Fruit fly (Drosophila melanogaster): Measurements from ENCODE around the gene CG42296.
A peak's percentile ranks its signal among the peaks of the same experiment; 100 is the strongest.

Gene CG42296

dm6 chr2L:2008980-2009954, 26.6 kb downstream of the CG42296 start, which contains the start of gene CG4238:
Gene CG4238, plus strand, starts transcription at chr2L:2009859.
- TF ChIP-seq ovo (GFP tag; optimal IDR thresholded peaks at IDR 0.05) (peak; percentile 60), kay (GFP tag; ENCODE audit: borderline replicate concordance) (peak; percentile 68), CG1620 (GFP tag; optimal IDR thresholded peaks at IDR 0.05) (no peak), pad (GFP tag; optimal IDR thresholded peaks at IDR 0.05) (no peak), CG14711 (tag; optimal IDR thresholded peaks at IDR 0.05) (no peak), CG5204 (GFP tag; optimal IDR thresholded peaks at IDR 0.05) (no peak), cic (GFP tag; optimal IDR thresholded peaks at IDR 0.05) (no peak), tj (GFP tag; optimal IDR thresholded peaks at IDR 0.05) (peak; percentile 99), CG12768 (GFP tag; optimal IDR thresholded peaks at IDR 0.05) (no peak), toe (GFP tag; optimal IDR thresholded peaks at IDR 0.05) (no peak), CG33017 (tag; optimal IDR thresholded peaks at IDR 0.05) (no peak), bab1 (GFP tag; optimal IDR thresholded peaks at IDR 0.05) (peak; percentile 83), Mnt (GFP tag; optimal IDR thresholded peaks at IDR 0.05) (peak; percentile 53), Clk (GFP tag; optimal IDR thresholded peaks at IDR 0.05) (no peak), CG11617 (GFP tag; optimal IDR thresholded peaks at IDR 0.05) (no peak)

- no peak for TF ChIP-seq bab1 (GFP tag; optimal IDR thresholded peaks at IDR 0.05)
- TF ChIP-seq CG7045 (GFP tag; optimal IDR thresholded peaks at IDR 0.05) = no peak
- no peak for TF ChIP-seq cnc (optimal IDR thresholded peaks at IDR 0.05)
- no peak for TF ChIP-seq cic (GFP tag; optimal IDR thresholded peaks at IDR 0.05)
- TF ChIP-seq CG11617 (GFP tag; optimal IDR thresholded peaks at IDR 0.05) = no peak
- no peak for TF ChIP-seq CG7101 (tag; optimal IDR thresholded peaks at IDR 0.05)
- no peak for TF ChIP-seq CG14711 (tag; optimal IDR thresholded peaks at IDR 0.05)
- no peak for TF ChIP-seq Hr96 (GFP tag; optimal IDR thresholded peaks at IDR 0.05)
- TF ChIP-seq Clk (GFP tag; optimal IDR thresholded peaks at IDR 0.05) = no peak
- TF ChIP-seq ovo (GFP tag; optimal IDR thresholded peaks at IDR 0.05) = no peak
- TF ChIP-seq CG33017 (tag; optimal IDR thresholded peaks at IDR 0.05) = no peak
- no peak for TF ChIP-seq pad (GFP tag; optimal IDR thresholded peaks at IDR 0.05)
- TF ChIP-seq Mnt (GFP tag; optimal IDR thresholded peaks at IDR 0.05) = no peak
These were observed 27.7 kb downstream of the CG42296 start, which contains the start of gene Nplp4 for dm6 chr2L:2008114-2008513. Gene Nplp4, plus strand, starts transcription at chr2L:2008414.

- TF ChIP-seq CG1620 (GFP tag; optimal IDR thresholded peaks at IDR 0.05) = no peak
- no peak for TF ChIP-seq CG33017 (tag; optimal IDR thresholded peaks at IDR 0.05)
These were observed 28.7 kb downstream of the CG42296 start, which contains the start of gene CG15353 for dm6 chr2L:2007093-2007492. Gene CG15353, minus strand, starts transcription at chr2L:2007193.

- TF ChIP-seq CG33017 (tag; optimal IDR thresholded peaks at IDR 0.05) = no peak
- TF ChIP-seq pad (GFP tag; optimal IDR thresholded peaks at IDR 0.05) = peak; percentile 62
These were observed 29.7 kb downstream of the CG42296 start, which contains the start of gene CG33543 for dm6 chr2L:2006082-2006669. Gene CG33543, minus strand, starts transcription at chr2L:2006313.

- no peak for TF ChIP-seq CG12768 (GFP tag; optimal IDR thresholded peaks at IDR 0.05)
- no peak for TF ChIP-seq CG7101 (tag; optimal IDR thresholded peaks at IDR 0.05)
- TF ChIP-seq CG1620 (GFP tag; optimal IDR thresholded peaks at IDR 0.05) = no peak
- no peak for TF ChIP-seq CG5204 (GFP tag; optimal IDR thresholded peaks at IDR 0.05)
- TF ChIP-seq CG11617 (GFP tag; optimal IDR thresholded peaks at IDR 0.05) = no peak
- no peak for TF ChIP-seq ovo (GFP tag; optimal IDR thresholded peaks at IDR 0.05)
- no peak for TF ChIP-seq Hr96 (GFP tag; optimal IDR thresholded peaks at IDR 0.05)
- no peak for TF ChIP-seq Clk (GFP tag; optimal IDR thresholded peaks at IDR 0.05)
- TF ChIP-seq Mnt (GFP tag; optimal IDR thresholded peaks at IDR 0.05) = no peak
- TF ChIP-seq toe (GFP tag; optimal IDR thresholded peaks at IDR 0.05) = no peak
These were observed 43.8 kb downstream of the CG42296 start, which contains the start of gene Obp22a for dm6 chr2L:1992060-1992459. Gene Obp22a, minus strand, starts transcription at chr2L:1992160.

dm6 chr2L:1989278-1989918, 46.4 kb downstream of the CG42296 start:
- TF ChIP-seq CG33017 (tag; optimal IDR thresholded peaks at IDR 0.05) (no peak), CG12768 (GFP tag; optimal IDR thresholded peaks at IDR 0.05) (no peak), pad (GFP tag; optimal IDR thresholded peaks at IDR 0.05) (no peak), CG7045 (GFP tag; optimal IDR thresholded peaks at IDR 0.05) (no peak), bab1 (GFP tag; optimal IDR thresholded peaks at IDR 0.05) (peak; percentile 25), CG5204 (GFP tag; optimal IDR thresholded peaks at IDR 0.05) (no peak), tj (GFP tag; optimal IDR thresholded peaks at IDR 0.05) (peak; percentile 32), Clk (GFP tag; optimal IDR thresholded peaks at IDR 0.05) (no peak), CG11617 (GFP tag; optimal IDR thresholded peaks at IDR 0.05) (no peak), Mnt (GFP tag; optimal IDR thresholded peaks at IDR 0.05) (no peak), CG14711 (tag; optimal IDR thresholded peaks at IDR 0.05) (no peak), kay (GFP tag; ENCODE audit: borderline replicate concordance) (no peak), cnc (optimal IDR thresholded peaks at IDR 0.05) (peak in 1 of 2 experiments; percentile 25), toe (GFP tag; optimal IDR thresholded peaks at IDR 0.05) (no peak)
